Worm (Caenorhabditis elegans): ENCODE measurements around the gene erd-2.1.

erd-2.1 gene

ce11 chrX:10158716-10159115 is at the start of gene erd-2.1:
Gene erd-2.1 (minus strand): TSS chrX:10158829.
- TF ChIP-seq nhr-28 (tag; optimal IDR thresholded peaks at IDR 0.05) = no peak
- peak; percentile 14 for TF ChIP-seq lin-13 (tag; optimal IDR thresholded peaks at IDR 0.05)
- TF ChIP-seq hlh-1 (tag; optimal IDR thresholded peaks at IDR 0.05) = peak; percentile 86
- TF ChIP-seq lsy-2 (tag; optimal IDR thresholded peaks at IDR 0.05) = no peak
- no peak for TF ChIP-seq pha-4 (tag; optimal IDR thresholded peaks at IDR 0.05)
- TF ChIP-seq zip-8 (tag; optimal IDR thresholded peaks at IDR 0.05) = no peak
- TF ChIP-seq nhr-12 (tag; optimal IDR thresholded peaks at IDR 0.05) = no peak
- peak; percentile 14 for TF ChIP-seq ceh-39 (tag; optimal IDR thresholded peaks at IDR 0.05)
- TF ChIP-seq unc-120 (tag; optimal IDR thresholded peaks at IDR 0.05; ENCODE audit: poor library complexity, severe bottlenecking) = peak; percentile 45
- TF ChIP-seq sem-2 (GFP tag; optimal IDR thresholded peaks at IDR 0.05) = no peak
- TF ChIP-seq lin-32 (GFP tag; optimal IDR thresholded peaks at IDR 0.05) = no peak
- TF ChIP-seq cnd-1 (tag; optimal IDR thresholded peaks at IDR 0.05) = peak; percentile 0
- TF ChIP-seq blmp-1 (tag; optimal IDR thresholded peaks at IDR 0.05) = no peak
- TF ChIP-seq bed-3 (GFP tag; optimal IDR thresholded peaks at IDR 0.05) = no peak
- no peak for TF ChIP-seq ztf-11 (tag; optimal IDR thresholded peaks at IDR 0.05)
- TF ChIP-seq sptf-1 (tag; optimal IDR thresholded peaks at IDR 0.05) = peak; percentile 47
- no peak for TF ChIP-seq nhr-237 (tag; optimal IDR thresholded peaks at IDR 0.05)
- no peak for TF ChIP-seq ceh-43 (GFP tag; optimal IDR thresholded peaks at IDR 0.05)
- TF ChIP-seq mep-1 (tag; optimal IDR thresholded peaks at IDR 0.05) = peak; percentile 26
- no peak for TF ChIP-seq mls-2 (tag; optimal IDR thresholded peaks at IDR 0.05)
- TF ChIP-seq snpc-4 (tag; optimal IDR thresholded peaks at IDR 0.05) = no peak
- TF ChIP-seq ham-2 (GFP tag; optimal IDR thresholded peaks at IDR 0.05) = peak; percentile 62
- TF ChIP-seq unc-62 (GFP tag; optimal IDR thresholded peaks at IDR 0.05) = peak; percentile 22
- no peak for TF ChIP-seq nhr-76 (tag; optimal IDR thresholded peaks at IDR 0.05)
- no peak for TF ChIP-seq mab-5 (tag; optimal IDR thresholded peaks at IDR 0.05)
- no peak for TF ChIP-seq flh-1 (GFP tag; optimal IDR thresholded peaks at IDR 0.05)
- TF ChIP-seq nhr-2 (tag; optimal IDR thresholded peaks at IDR 0.05) = no peak
- peak; percentile 28 for TF ChIP-seq ces-1 (GFP tag; optimal IDR thresholded peaks at IDR 0.05)
- TF ChIP-seq elt-1 (tag; optimal IDR thresholded peaks at IDR 0.05; ENCODE audit: borderline replicate concordance, insufficient read depth) = no peak
- no peak for TF ChIP-seq M03D4.4 (tag; optimal IDR thresholded peaks at IDR 0.05)
- TF ChIP-seq tbx-8 (GFP tag; optimal IDR thresholded peaks at IDR 0.05) = no peak

ce11 chrX:10206008-10206407 is 47.4 kb upstream of the erd-2.1 start:
- TF ChIP-seq nhr-2 (tag; optimal IDR thresholded peaks at IDR 0.05) (peak; percentile 71), hlh-1 (tag; optimal IDR thresholded peaks at IDR 0.05) (no peak), mab-5 (tag; optimal IDR thresholded peaks at IDR 0.05) (no peak), zip-8 (tag; optimal IDR thresholded peaks at IDR 0.05) (peak; percentile 96), nhr-12 (tag; optimal IDR thresholded peaks at IDR 0.05) (no peak), pha-4 (tag; optimal IDR thresholded peaks at IDR 0.05) (no peak), drap-1 (GFP tag; optimal IDR thresholded peaks at IDR 0.05) (no peak), unc-120 (tag; optimal IDR thresholded peaks at IDR 0.05; ENCODE audit: poor library complexity, severe bottlenecking) (no peak)

- TF ChIP-seq cnd-1 (tag; optimal IDR thresholded peaks at IDR 0.05) = no peak
- TF ChIP-seq elt-1 (tag; optimal IDR thresholded peaks at IDR 0.05; ENCODE audit: borderline replicate concordance, insufficient read depth) = peak; percentile 11
Observed at ce11 chrX:10205321-10205720, 46.7 kb upstream of the erd-2.1 start, which contains the start of gene sex-1. Gene sex-1 (minus strand): TSS chrX:10205421.

ce11 chrX:10204313-10205063 is 45.9 kb upstream of the erd-2.1 start:
- TF ChIP-seq nhr-28 (tag; optimal IDR thresholded peaks at IDR 0.05) = no peak
- TF ChIP-seq ztf-11 (tag; optimal IDR thresholded peaks at IDR 0.05) = peak; percentile 24
- peak; percentile 57 for TF ChIP-seq cnd-1 (tag; optimal IDR thresholded peaks at IDR 0.05)
- TF ChIP-seq lsy-2 (tag; optimal IDR thresholded peaks at IDR 0.05) = peak; percentile 72
- TF ChIP-seq bed-3 (GFP tag; optimal IDR thresholded peaks at IDR 0.05) = no peak
- TF ChIP-seq nhr-2 (tag; optimal IDR thresholded peaks at IDR 0.05) = peak; percentile 70
- peak; percentile 85 for TF ChIP-seq unc-62 (GFP tag; optimal IDR thresholded peaks at IDR 0.05)
- no peak for TF ChIP-seq flh-1 (GFP tag; optimal IDR thresholded peaks at IDR 0.05)
- no peak for TF ChIP-seq sem-2 (GFP tag; optimal IDR thresholded peaks at IDR 0.05)
- peak; percentile 53 for TF ChIP-seq blmp-1 (tag; optimal IDR thresholded peaks at IDR 0.05)
- TF ChIP-seq nhr-237 (tag; optimal IDR thresholded peaks at IDR 0.05) = no peak
- no peak for TF ChIP-seq ces-1 (GFP tag; optimal IDR thresholded peaks at IDR 0.05)
- TF ChIP-seq tbx-8 (GFP tag; optimal IDR thresholded peaks at IDR 0.05) = no peak
- peak; percentile 40 for TF ChIP-seq ham-2 (GFP tag; optimal IDR thresholded peaks at IDR 0.05)
- TF ChIP-seq lin-32 (GFP tag; optimal IDR thresholded peaks at IDR 0.05) = no peak
- TF ChIP-seq ceh-43 (GFP tag; optimal IDR thresholded peaks at IDR 0.05) = no peak
- TF ChIP-seq ceh-83 (GFP tag; optimal IDR thresholded peaks at IDR 0.05) = no peak
- TF ChIP-seq elt-1 (tag; optimal IDR thresholded peaks at IDR 0.05; ENCODE audit: borderline replicate concordance, insufficient read depth) = no peak
- TF ChIP-seq lin-13 (tag; optimal IDR thresholded peaks at IDR 0.05) = no peak
- peak; percentile 0 for TF ChIP-seq mep-1 (tag; optimal IDR thresholded peaks at IDR 0.05)
- TF ChIP-seq sptf-1 (tag; optimal IDR thresholded peaks at IDR 0.05) = peak; percentile 21
- TF ChIP-seq nhr-76 (tag; optimal IDR thresholded peaks at IDR 0.05) = no peak
- no peak for TF ChIP-seq snpc-4 (tag; optimal IDR thresholded peaks at IDR 0.05)
- no peak for TF ChIP-seq mab-5 (tag; optimal IDR thresholded peaks at IDR 0.05)
- TF ChIP-seq pha-4 (tag; optimal IDR thresholded peaks at IDR 0.05) = no peak
- TF ChIP-seq unc-120 (tag; optimal IDR thresholded peaks at IDR 0.05; ENCODE audit: poor library complexity, severe bottlenecking) = no peak
- peak; percentile 21 for TF ChIP-seq mls-2 (tag; optimal IDR thresholded peaks at IDR 0.05)
- TF ChIP-seq hlh-1 (tag; optimal IDR thresholded peaks at IDR 0.05) = no peak
- no peak for TF ChIP-seq elt-3 (tag; optimal IDR thresholded peaks at IDR 0.05)
- TF ChIP-seq unc-39 (tag; optimal IDR thresholded peaks at IDR 0.05) = no peak
- TF ChIP-seq nhr-12 (tag; optimal IDR thresholded peaks at IDR 0.05) = no peak
- TF ChIP-seq zip-8 (tag; optimal IDR thresholded peaks at IDR 0.05) = peak; percentile 94
- TF ChIP-seq drap-1 (GFP tag; optimal IDR thresholded peaks at IDR 0.05) = no peak
- TF ChIP-seq ceh-39 (tag; optimal IDR thresholded peaks at IDR 0.05) = peak; percentile 58
- TF ChIP-seq M03D4.4 (tag; optimal IDR thresholded peaks at IDR 0.05) = no peak

Measured in whole organism, mixed stage, embryonic.